Worm (Caenorhabditis elegans) whole organism, L2 larva: ENCODE results near the gene mps-1.
A peak's percentile ranks its signal among the peaks of the same experiment; 100 is the strongest.

ENCODE experiments used
- C34F6.9 ChIP-seq: fragments of 150-350 bp; optimal IDR thresholded peaks from 2 replicates; lab custom pipeline; 2014; ENCODE audit warnings: missing biosample characterization, missing genetic modification characterization
- F13H6.1 ChIP-seq: sonication (generic microtip); optimal IDR thresholded peaks from 2 replicates; lab custom pipeline; 2016; ENCODE audit warnings: missing genetic modification characterization, missing compliant biosample characterization
- R02D3.7 ChIP-seq: fragments of 150-350 bp; optimal IDR thresholded peaks from 2 replicates; lab custom pipeline; 2014; ENCODE audit warnings: missing biosample characterization, missing genetic modification characterization
- Y55F3AM.14 ChIP-seq: fragments of 200-800 bp; sonication (Bioruptor generic); optimal IDR thresholded peaks from 2 replicates; lab custom pipeline; 2018; ENCODE audit warnings: mild to moderate bottlenecking, missing genetic modification characterization, missing compliant biosample characterization
- ZK546.5 ChIP-seq: sonication (generic microtip); optimal IDR thresholded peaks from 2 replicates; lab custom pipeline; 2017; ENCODE audit warnings: missing biosample characterization, missing genetic modification characterization
- alr-1 ChIP-seq: fragments of 150-350 bp; optimal IDR thresholded peaks from 2 replicates; lab custom pipeline; 2014; ENCODE audit warnings: missing biosample characterization, missing genetic modification characterization
- aly-2 ChIP-seq: fragments of 150-350 bp; optimal IDR thresholded peaks from 2 replicates; lab custom pipeline; 2014; ENCODE audit warnings: missing biosample characterization, missing genetic modification characterization
- blmp-1 ChIP-seq: sonication (generic microtip); optimal IDR thresholded peaks from 2 replicates; lab custom pipeline; 2017; ENCODE audit warnings: missing genetic modification characterization, mild to moderate bottlenecking, missing compliant biosample characterization, antibody characterized with exemption, moderate library complexity; ENCODE audit not compliant: insufficient read depth
- ceh-16 ChIP-seq: fragments of 150-350 bp; optimal IDR thresholded peaks from 2 replicates; lab custom pipeline; 2014; ENCODE audit warnings: missing biosample characterization, missing genetic modification characterization
- ceh-82 ChIP-seq: fragments of 150-350 bp; optimal IDR thresholded peaks from 2 replicates; lab custom pipeline; 2014; ENCODE audit warnings: missing biosample characterization, missing genetic modification characterization
- crh-2 ChIP-seq: sonication (generic microtip); optimal IDR thresholded peaks from 2 replicates; lab custom pipeline; 2017; ENCODE audit warnings: missing biosample characterization, missing genetic modification characterization
- dmd-4 ChIP-seq: sonication (generic microtip); optimal IDR thresholded peaks from 2 replicates; lab custom pipeline; 2017; ENCODE audit warnings: missing biosample characterization, missing genetic modification characterization
- egl-27 ChIP-seq: sonication (generic microtip); optimal IDR thresholded peaks from 3 replicates; lab custom pipeline; 2017; ENCODE audit warnings: missing biosample characterization, missing genetic modification reagents, missing genetic modification characterization
- elt-1 ChIP-seq: fragments of 150-350 bp; optimal IDR thresholded peaks from 2 replicates; lab custom pipeline; 2014; ENCODE audit warnings: missing biosample characterization, missing genetic modification characterization
- elt-3 ChIP-seq: sonication (generic microtip); optimal IDR thresholded peaks from 2 replicates; lab custom pipeline; 2017; ENCODE audit warnings: missing biosample characterization, missing genetic modification characterization
- fos-1 ChIP-seq: fragments of 150-350 bp; optimal IDR thresholded peaks from 2 replicates; lab custom pipeline; 2014; ENCODE audit warnings: missing biosample characterization, missing genetic modification characterization
- lin-11 ChIP-seq: fragments of 150-350 bp; sonication (generic microtip); optimal IDR thresholded peaks from 2 replicates; lab custom pipeline; 2014; ENCODE audit warnings: missing biosample characterization, missing genetic modification characterization, inconsistent platforms, mixed read lengths
- lin-13 ChIP-seq: fragments of 150-350 bp; optimal IDR thresholded peaks from 2 replicates; lab custom pipeline; 2014; ENCODE audit warnings: missing biosample characterization, missing genetic modification reagents, missing genetic modification characterization
- lin-39 ChIP-seq: fragments of 150-350 bp; optimal IDR thresholded peaks from 2 replicates; lab custom pipeline; 2014; ENCODE audit warnings: missing biosample characterization, missing genetic modification reagents, missing genetic modification characterization
- lsy-2 ChIP-seq, 2 experiments: fragments of 150-350 bp in 1 of 2; sonication (generic microtip) in 1 of 2; optimal IDR thresholded peaks; 2 replicates each; lab custom pipeline; 2014 to 2017; ENCODE audit warnings: missing biosample characterization in 2 of 2, missing genetic modification characterization in 2 of 2
- mbf-1 ChIP-seq: sonication (generic microtip); optimal IDR thresholded peaks from 2 replicates; lab custom pipeline; 2017; ENCODE audit warnings: missing biosample characterization, missing genetic modification characterization
- mdl-1 ChIP-seq, 2 experiments: fragments of 150-350 bp in 1 of 2; sonication (generic microtip) in 1 of 2; optimal IDR thresholded peaks; 2 replicates each; lab custom pipeline; 2017; ENCODE audit warnings: missing biosample characterization in 2 of 2, missing genetic modification characterization in 2 of 2
- nhr-10 ChIP-seq: sonication (generic microtip); optimal IDR thresholded peaks from 2 replicates; lab custom pipeline; 2017; ENCODE audit warnings: missing biosample characterization, missing genetic modification characterization
- nhr-11 ChIP-seq: fragments of 150-350 bp; optimal IDR thresholded peaks from 2 replicates; lab custom pipeline; 2014; ENCODE audit warnings: missing biosample characterization, missing genetic modification characterization
- nhr-12 ChIP-seq: fragments of 150-350 bp; optimal IDR thresholded peaks from 2 replicates; lab custom pipeline; 2014; ENCODE audit warnings: missing biosample characterization, missing genetic modification characterization
- nhr-129 ChIP-seq: fragments of 150-350 bp; optimal IDR thresholded peaks from 2 replicates; lab custom pipeline; 2014; ENCODE audit warnings: missing biosample characterization, missing genetic modification characterization
- nhr-237 ChIP-seq: fragments of 150-350 bp; optimal IDR thresholded peaks from 2 replicates; lab custom pipeline; 2014; ENCODE audit warnings: missing biosample characterization, missing genetic modification characterization
- skn-1 ChIP-seq: sonication (generic microtip); optimal IDR thresholded peaks from 2 replicates; lab custom pipeline; 2017; ENCODE audit warnings: missing biosample characterization, missing genetic modification characterization
- sma-3 ChIP-seq: sonication (generic microtip); optimal IDR thresholded peaks from 2 replicates; lab custom pipeline; 2016; ENCODE audit warnings: missing genetic modification reagents, missing genetic modification characterization, missing compliant biosample characterization
- sma-9 ChIP-seq, 2 experiments: fragments of 150-350 bp in 1 of 2; sonication (generic microtip) in 1 of 2; optimal IDR thresholded peaks; 2 replicates each; lab custom pipeline; 2014 to 2016; ENCODE audit warnings: missing genetic modification characterization in 2 of 2, mild to moderate bottlenecking in 1 of 2, missing biosample characterization in 1 of 2, missing compliant biosample characterization in 1 of 2, missing genetic modification reagents in 1 of 2, moderate library complexity in 1 of 2
- snpc-4 ChIP-seq: fragments of 150-350 bp; optimal IDR thresholded peaks from 2 replicates; lab custom pipeline; 2014; ENCODE audit warnings: missing biosample characterization, missing genetic modification characterization
- unc-62 ChIP-seq: fragments of 150-350 bp; optimal IDR thresholded peaks from 2 replicates; lab custom pipeline; 2014; ENCODE audit warnings: missing biosample characterization, missing genetic modification reagents, missing genetic modification characterization
- ztf-11 ChIP-seq: sonication (generic microtip); optimal IDR thresholded peaks from 2 replicates; lab custom pipeline; 2017; ENCODE audit warnings: missing biosample characterization, missing genetic modification characterization
- ztf-4 ChIP-seq: fragments of 150-350 bp; optimal IDR thresholded peaks from 2 replicates; lab custom pipeline; 2014; ENCODE audit warnings: missing biosample characterization, missing genetic modification characterization

mps-1 gene

DNA sequence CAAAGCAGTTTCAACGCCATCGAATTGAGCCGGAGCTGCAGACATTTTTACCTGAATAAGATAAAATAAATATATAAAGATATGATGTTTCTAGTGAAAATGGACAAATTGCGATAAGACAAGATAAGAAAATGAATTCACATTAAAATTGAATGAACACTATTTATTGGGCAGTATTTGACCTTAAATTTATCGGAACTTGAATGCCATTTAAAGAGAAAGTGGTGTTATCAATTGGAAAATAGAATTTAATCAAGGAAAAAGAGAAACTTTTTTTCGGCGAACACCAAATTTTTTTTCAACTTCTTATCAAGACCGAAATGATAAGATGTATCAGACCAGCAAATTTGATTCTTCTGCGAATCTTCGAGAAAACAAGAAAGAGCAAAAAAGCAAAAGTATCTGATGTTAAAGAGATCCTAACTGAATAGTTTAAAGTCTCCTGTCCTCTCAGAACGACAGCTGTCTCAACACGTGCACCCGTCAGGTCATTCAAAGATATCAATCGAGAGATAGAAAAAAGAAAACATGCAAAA lies 4.0 kb downstream of the mps-1 start, which contains the start of gene upb-1:
Gene upb-1, minus strand, starts transcription at position 51 of the 536 bp plus-strand sequence.
- TF ChIP-seq nhr-10 (tag; lab: Kevin White, UChicago) (no peak), elt-1 (tag; lab: Kevin White, UChicago) (no peak), ceh-82 (tag; lab: Kevin White, UChicago) (no peak), C34F6.9 (tag; lab: Kevin White, UChicago) (peak; percentile 47), mbf-1 (no peak), blmp-1 (tag; lab: Kevin White, UChicago) (peak; percentile 23), sma-9 (GFP tag; optimal IDR thresholded peaks at IDR 0.05; lab: Kevin White, UChicago) (peak; percentile 63), sma-9 (tag; optimal IDR thresholded peaks at IDR 0.05; lab: Kevin White, UChicago) (no peak), F13H6.1 (peak; percentile 63), unc-62 (no peak), snpc-4 (tag; lab: Kevin White, UChicago) (no peak), lin-11 (tag; lab: Kevin White, UChicago) (no peak), lin-13 (GFP tag; lab: Kevin White, UChicago) (no peak), elt-3 (tag; lab: Kevin White, UChicago) (no peak), fos-1 (tag; lab: Kevin White, UChicago) (peak; percentile 41), lsy-2 (tag; optimal IDR thresholded peaks at IDR 0.05; lab: Kevin White, UChicago) (peak in 1 of 2 experiments; percentile 52), R02D3.7 (no peak), lin-39 (tag; lab: Kevin White, UChicago) (no peak), nhr-129 (tag; lab: Kevin White, UChicago) (peak; percentile 53), ztf-4 (tag; lab: Kevin White, UChicago) (no peak), mdl-1 (tag; optimal IDR thresholded peaks at IDR 0.05; lab: Kevin White, UChicago) (no peak)

DNA sequence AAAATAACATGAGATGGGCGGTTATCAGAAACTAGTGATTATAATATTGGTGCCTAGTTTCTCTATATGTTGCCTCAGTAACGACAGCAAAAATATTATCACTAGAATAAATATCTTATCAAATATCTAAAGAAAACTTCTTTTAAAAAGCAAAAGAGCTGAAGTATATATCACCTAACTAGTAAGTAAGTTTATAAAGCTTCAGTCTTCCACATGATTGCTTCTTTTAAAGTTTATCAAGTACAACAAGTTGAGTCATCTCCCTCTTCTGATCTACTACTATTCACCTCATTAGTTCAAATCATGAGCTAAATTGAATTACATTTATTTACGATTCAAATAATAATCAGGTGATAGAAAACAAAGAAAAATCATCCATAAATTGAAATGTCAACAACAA lies 6.1 kb downstream of the mps-1 start:
- TF ChIP-seq lsy-2 (tag; optimal IDR thresholded peaks at IDR 0.05; lab: Kevin White, UChicago) (peak in 1 of 2 experiments; percentile 14), ztf-4 (tag; lab: Kevin White, UChicago) (peak; percentile 58), ZK546.5 (tag; lab: Kevin White, UChicago) (no peak), skn-1 (no peak), snpc-4 (tag; lab: Kevin White, UChicago) (no peak)

DNA sequence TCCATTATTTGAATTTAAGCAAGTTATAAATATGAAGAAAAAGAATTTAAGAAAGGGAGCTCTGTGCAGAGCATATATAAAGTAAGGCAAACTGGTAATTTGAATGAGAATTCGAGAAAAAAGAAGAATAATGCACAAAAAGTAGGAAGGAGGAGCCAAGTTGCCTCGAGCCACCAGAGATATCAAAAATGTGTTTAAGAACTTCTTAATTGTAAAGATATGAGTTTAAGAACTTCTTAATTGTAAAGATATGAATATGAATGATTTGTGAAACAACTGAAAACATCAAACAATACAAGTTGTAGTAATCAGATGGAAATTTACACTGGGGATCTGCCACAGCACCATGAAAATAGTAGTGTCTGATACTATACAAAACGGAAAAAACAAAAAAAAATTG lies 7.3 kb downstream of the mps-1 start, which contains the start of gene F13H8.6:
Gene F13H8.6, minus strand, starts transcription at position 101 of the 400 bp plus-strand sequence.
- no peak for TF ChIP-seq nhr-11 (tag; lab: Kevin White, UChicago)
- no peak for TF ChIP-seq Y55F3AM.14 (GFP tag; lab: Kevin White, UChicago)
- TF ChIP-seq ZK546.5 (tag; lab: Kevin White, UChicago), result no peak
- TF ChIP-seq R02D3.7, result no peak
- no peak for TF ChIP-seq blmp-1 (tag; lab: Kevin White, UChicago)
- TF ChIP-seq C34F6.9 (tag; lab: Kevin White, UChicago), result no peak
- no peak for TF ChIP-seq mbf-1
- no peak for TF ChIP-seq nhr-12 (tag; lab: Kevin White, UChicago)
- TF ChIP-seq sma-9 (GFP tag; optimal IDR thresholded peaks at IDR 0.05; lab: Kevin White, UChicago), result no peak
- TF ChIP-seq sma-9 (tag; optimal IDR thresholded peaks at IDR 0.05; lab: Kevin White, UChicago), result no peak
- no peak for TF ChIP-seq aly-2 (tag; lab: Kevin White, UChicago)
- TF ChIP-seq nhr-237 (tag; lab: Kevin White, UChicago), result no peak
- TF ChIP-seq alr-1, result no peak
- TF ChIP-seq nhr-10 (tag; lab: Kevin White, UChicago), result no peak
- TF ChIP-seq ztf-11, result no peak
- TF ChIP-seq mdl-1 (tag; optimal IDR thresholded peaks at IDR 0.05; lab: Kevin White, UChicago), result no peak
- TF ChIP-seq ceh-16 (tag; lab: Kevin White, UChicago), result no peak
- TF ChIP-seq unc-62, result no peak
- no peak for TF ChIP-seq elt-3 (tag; lab: Kevin White, UChicago)
- TF ChIP-seq lin-11 (tag; lab: Kevin White, UChicago), result no peak
- TF ChIP-seq dmd-4 (tag; lab: Kevin White, UChicago), result no peak

DNA sequence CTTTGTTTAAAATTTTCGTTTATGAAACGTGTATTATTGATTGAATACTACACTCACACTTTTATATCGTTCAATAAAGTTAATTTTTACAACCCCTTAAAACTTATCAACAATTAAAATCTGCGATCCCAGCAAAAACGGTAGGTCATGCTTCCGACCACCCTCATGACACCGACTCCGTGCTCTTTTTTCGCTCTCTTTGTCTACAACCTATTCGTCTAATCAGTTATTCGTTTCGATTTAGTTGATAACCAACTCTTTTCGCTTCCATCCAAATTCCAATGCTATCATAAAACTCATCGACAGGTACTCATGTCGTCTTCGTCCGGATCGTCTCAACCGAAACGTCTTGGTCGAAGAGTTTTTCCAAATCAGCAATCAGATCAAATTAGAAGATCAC lies 11.1 kb downstream of the mps-1 start, which contains the start of gene F13H8.1:
Gene F13H8.1, plus strand, starts transcription at position 311 of the 400 bp plus-strand sequence.
- TF ChIP-seq egl-27 (tag; lab: Kevin White, UChicago) (no peak), sma-9 (GFP tag; optimal IDR thresholded peaks at IDR 0.05; lab: Kevin White, UChicago) (peak; percentile 19), sma-9 (tag; optimal IDR thresholded peaks at IDR 0.05; lab: Kevin White, UChicago) (no peak), crh-2 (peak; percentile 51), sma-3 (GFP tag; lab: Kevin White, UChicago) (no peak), fos-1 (tag; lab: Kevin White, UChicago) (peak; percentile 60)
